Worm (Caenorhabditis elegans): ENCODE results near the gene T04C9.2.

Gene T04C9.2

ce11 chrIII:6011310-6011709, 19.6 kb downstream of the T04C9.2 start:
- TF ChIP-seq ref-1 (GFP tag; conservative IDR thresholded peaks at IDR 0.05) (no peak), tab-1 (GFP tag; IDR thresholded peaks at IDR 0.05) (no peak), med-1 (GFP tag; optimal IDR thresholded peaks at IDR 0.05; ENCODE audit: insufficient read depth) (no peak), cog-1 (tag; optimal IDR thresholded peaks at IDR 0.05) (no peak), flt-1 (GFP tag; IDR thresholded peaks at IDR 0.05) (no peak), ztf-29 (GFP tag; IDR thresholded peaks at IDR 0.05) (no peak), klf-2 (GFP tag; conservative IDR thresholded peaks at IDR 0.05) (no peak), T22C8.4 (GFP tag; IDR thresholded peaks at IDR 0.05) (no peak), ztf-23 (GFP tag; IDR thresholded peaks at IDR 0.05) (no peak)

DNA sequence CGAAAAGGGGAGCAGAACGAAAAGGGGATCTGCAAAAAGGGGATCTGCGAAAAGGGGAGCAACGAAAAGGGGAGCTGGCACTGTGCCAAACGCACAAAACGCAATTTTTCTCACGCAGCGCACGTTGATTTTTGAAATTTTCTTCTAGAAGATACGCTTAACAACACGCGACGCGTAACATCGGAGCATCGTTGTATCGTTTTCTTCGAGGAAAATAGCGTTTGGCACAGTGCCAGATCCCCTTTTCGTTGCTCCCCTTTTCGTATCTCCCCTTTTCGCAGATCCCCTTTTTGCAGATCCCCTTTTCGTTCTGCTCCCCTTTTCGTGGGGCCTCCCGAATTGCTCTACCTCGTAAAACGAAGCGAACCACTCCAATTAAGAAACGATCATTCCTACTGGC, 21.3 kb downstream of the T04C9.2 start:
- TF ChIP-seq flt-1 (GFP tag; IDR thresholded peaks at IDR 0.05) = peak; percentile 20; the same call in 1 of the 2 replicates
- peak; percentile 10; the same call in 1 of the 2 replicates for TF ChIP-seq ztf-29 (GFP tag; IDR thresholded peaks at IDR 0.05)
- 0 out of 2 replicates have a peak, but pooled peaks have one; percentile 10 for TF ChIP-seq ztf-23 (GFP tag; IDR thresholded peaks at IDR 0.05)

DNA sequence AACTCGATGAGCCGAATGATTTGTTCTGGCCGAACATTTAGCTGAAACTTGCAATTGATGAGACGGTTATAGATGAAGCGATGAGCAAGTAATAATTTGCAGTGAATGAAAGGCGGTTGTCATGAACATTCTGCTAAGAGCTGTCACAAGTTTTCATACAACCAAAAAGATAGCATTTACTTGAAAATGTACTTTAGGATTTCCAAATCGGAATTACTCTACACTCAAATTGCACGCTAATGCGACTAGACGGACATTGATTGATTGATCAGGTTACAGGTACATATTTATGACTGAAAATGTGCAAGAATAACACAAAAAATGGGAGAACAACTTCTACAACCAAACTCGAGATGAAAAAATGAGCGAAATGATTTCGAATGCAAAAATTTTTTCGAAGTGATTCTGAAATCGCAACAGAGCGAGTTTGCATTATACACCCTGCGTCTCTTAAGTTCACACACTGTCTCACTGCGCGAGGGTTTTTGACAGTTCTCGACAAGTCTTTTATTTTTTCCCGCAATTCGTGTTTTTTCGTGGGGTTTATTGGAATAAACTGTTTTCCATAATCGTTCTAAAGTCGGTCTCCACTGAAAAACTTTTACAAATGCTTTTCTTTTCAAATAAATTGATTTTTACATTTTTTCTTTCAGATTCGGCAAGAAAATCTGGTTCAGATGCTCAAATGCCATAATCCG, 28.0 kb downstream of the T04C9.2 start, which contains the start of the genes npp-10 and cyk-3:
npp-10 (minus strand) TSS at position 51 of the 698 bp plus-strand sequence.
cyk-3 (plus strand) TSS at position 648 of the 698 bp plus-strand sequence.
- TF ChIP-seq ref-1 (GFP tag; conservative IDR thresholded peaks at IDR 0.05) (no peak), ztf-29 (GFP tag; IDR thresholded peaks at IDR 0.05) (no peak), med-1 (GFP tag; optimal IDR thresholded peaks at IDR 0.05; ENCODE audit: insufficient read depth) (no peak)

- TF ChIP-seq ref-1 (GFP tag; conservative IDR thresholded peaks at IDR 0.05) (no peak), ztf-29 (GFP tag; IDR thresholded peaks at IDR 0.05) (no peak), klf-2 (GFP tag; conservative IDR thresholded peaks at IDR 0.05) (no peak), flt-1 (GFP tag; IDR thresholded peaks at IDR 0.05) (no peak), T22C8.4 (GFP tag; IDR thresholded peaks at IDR 0.05) (no peak), ztf-23 (GFP tag; IDR thresholded peaks at IDR 0.05) (no peak), tab-1 (GFP tag; IDR thresholded peaks at IDR 0.05) (no peak), cog-1 (tag; optimal IDR thresholded peaks at IDR 0.05) (no peak), med-1 (GFP tag; optimal IDR thresholded peaks at IDR 0.05; ENCODE audit: insufficient read depth) (no peak)
Measured at ce11 chrIII:6028432-6028831, 36.8 kb downstream of the T04C9.2 start, which contains the start of gene tbx-7. Gene tbx-7, minus strand, starts transcription at chrIII:6028532.

- TF ChIP-seq ztf-23 (GFP tag; IDR thresholded peaks at IDR 0.05) (no peak), klf-2 (GFP tag; conservative IDR thresholded peaks at IDR 0.05) (no peak)
Measured at ce11 chrIII:6030483-6030882, 38.8 kb downstream of the T04C9.2 start, which contains the start of gene ZK328.6. Gene ZK328.6, minus strand, starts transcription at chrIII:6030583.

DNA sequence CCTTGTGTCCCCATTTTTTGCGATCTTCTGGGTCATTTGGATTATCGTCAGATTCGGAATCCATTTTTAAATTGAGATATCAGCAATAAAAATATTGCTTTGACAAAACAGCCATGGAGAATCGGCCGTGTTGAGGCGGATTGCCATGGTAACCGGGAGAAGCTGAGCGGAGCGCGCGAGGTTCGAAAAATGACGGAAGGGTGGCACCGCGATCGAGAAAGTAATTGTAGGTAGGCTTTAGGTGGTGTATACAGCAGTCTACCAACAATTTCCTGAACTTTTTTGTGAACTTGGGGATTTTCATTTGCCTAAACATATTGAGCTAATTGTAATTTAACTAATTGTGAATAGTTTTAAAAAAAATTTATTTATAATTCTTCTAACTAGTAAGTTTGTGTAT, 47.7 kb downstream of the T04C9.2 start, which contains the start of gene ift-139:
ift-139 (minus strand) TSS at position 101 of the 400 bp plus-strand sequence.
- TF ChIP-seq tab-1 (GFP tag; IDR thresholded peaks at IDR 0.05) (no peak), T22C8.4 (GFP tag; IDR thresholded peaks at IDR 0.05) (no peak), ref-1 (GFP tag; conservative IDR thresholded peaks at IDR 0.05) (no peak), ztf-29 (GFP tag; IDR thresholded peaks at IDR 0.05) (no peak), med-1 (GFP tag; optimal IDR thresholded peaks at IDR 0.05; ENCODE audit: insufficient read depth) (no peak), flt-1 (GFP tag; IDR thresholded peaks at IDR 0.05) (no peak), klf-2 (GFP tag; conservative IDR thresholded peaks at IDR 0.05) (no peak), ztf-23 (GFP tag; IDR thresholded peaks at IDR 0.05) (no peak), cog-1 (tag; optimal IDR thresholded peaks at IDR 0.05) (no peak)
